Fruit fly (Drosophila melanogaster) whole organism, embryonic: ENCODE data around the gene melt.

Source experiments
- CG10321 ChIP-seq: fragments of 200-800 bp; sonication (Bioruptor generic); IDR thresholded peaks from 2 replicates; pipeline ENCODE4 v1.3.6; 2022; ENCODE audit warnings: missing biosample characterization, missing genetic modification characterization
- CG12744 ChIP-seq: fragments of 200-800 bp; sonication (Bioruptor generic); optimal IDR thresholded peaks from 2 replicates; lab custom pipeline; 2016; ENCODE audit warnings: missing biosample characterization, missing genetic modification characterization
- CG15601 ChIP-seq: fragments of 200-800 bp; sonication (Bioruptor generic); optimal IDR thresholded peaks from 3 replicates; lab custom pipeline; 2019; ENCODE audit warnings: missing biosample characterization, mild to moderate bottlenecking, missing genetic modification characterization, moderate library complexity
- CG34376 ChIP-seq: fragments of 200-800 bp; sonication (Bioruptor generic); optimal IDR thresholded peaks from 2 replicates; lab custom pipeline; 2018; ENCODE audit warnings: missing biosample characterization, mild to moderate bottlenecking, missing genetic modification characterization
- CG8765 ChIP-seq: fragments of 200-800 bp; sonication (Bioruptor generic); IDR thresholded peaks from 2 replicates; pipeline ENCODE4 v1.3.6; 2022; ENCODE audit warnings: missing biosample characterization, missing genetic modification characterization
- Hey ChIP-seq: fragments of 200-800 bp; sonication (Bioruptor generic); optimal IDR thresholded peaks from 3 replicates; lab custom pipeline; 2018; ENCODE audit warnings: missing biosample characterization, mild to moderate bottlenecking, missing genetic modification characterization
- bbx ChIP-seq: fragments of 200-800 bp; sonication (Bioruptor generic); IDR thresholded peaks from 2 replicates; pipeline ENCODE4 v1.3.6; 2022; ENCODE audit warnings: missing biosample characterization, missing genetic modification characterization; ENCODE audit not compliant: partially characterized antibody
- chinmo ChIP-seq: fragments of 200-800 bp; sonication (Bioruptor generic); IDR thresholded peaks from 4 replicates; pipeline ENCODE4 v1.3.6; 2022; ENCODE audit warnings: missing biosample characterization, missing genetic modification characterization; ENCODE audit not compliant: partially characterized antibody
- mam ChIP-seq: fragments of 200-800 bp; sonication (Bioruptor generic); optimal IDR thresholded peaks from 3 replicates; lab custom pipeline; 2016; ENCODE audit warnings: missing biosample characterization, missing genetic modification characterization
- pfk ChIP-seq: fragments of 200-800 bp; sonication (Bioruptor generic); optimal IDR thresholded peaks from 2 replicates; lab custom pipeline; 2018; ENCODE audit warnings: missing biosample characterization, mild to moderate bottlenecking, missing genetic modification characterization, moderate library complexity
- vnd ChIP-seq: fragments of 200-800 bp; sonication (Bioruptor generic); IDR thresholded peaks from 3 replicates; pipeline ENCODE4 v1.3.6; 2022; ENCODE audit warnings: missing biosample characterization, missing genetic modification characterization; ENCODE audit not compliant: partially characterized antibody

- TF ChIP-seq Hey (tag; lab: Kevin White, UChicago) (no peak), CG34376 (GFP tag; lab: Kevin White, UChicago) (no peak), CG8765 (no peak), vnd (GFP tag; lab: Robert Waterston, UW) (no peak), bbx (GFP tag; lab: Robert Waterston, UW) (no peak), chinmo (GFP tag; lab: Robert Waterston, UW) (no peak), CG12744 (no peak), CG15601 (tag; lab: Kevin White, UChicago) (no peak), pfk (GFP tag; lab: Kevin White, UChicago) (no peak), mam (GFP tag; lab: Kevin White, UChicago) (no peak), CG10321 (GFP tag; lab: Robert Waterston, UW) (no peak)
Measured at dm6 chr3L:7087347-7087746, 47.0 kb upstream of the melt start.
